Fruit fly (Drosophila melanogaster): ENCODE measurements around the gene CG31624.

Gene CG31624

dm6 chr2L:21237748-21238459, 37.7 kb upstream of the CG31624 start:
- TF ChIP-seq pad (GFP tag; optimal IDR thresholded peaks at IDR 0.05) (peak; percentile 30), kay (GFP tag; ENCODE audit: borderline replicate concordance) (peak; percentile 13), tj (GFP tag; optimal IDR thresholded peaks at IDR 0.05) (peak; percentile 66), bab1 (GFP tag; optimal IDR thresholded peaks at IDR 0.05) (no peak), ovo (GFP tag; optimal IDR thresholded peaks at IDR 0.05) (peak; percentile 87), cic (GFP tag; optimal IDR thresholded peaks at IDR 0.05) (no peak), CG33017 (tag; optimal IDR thresholded peaks at IDR 0.05) (no peak)

- TF ChIP-seq bab1 (GFP tag; optimal IDR thresholded peaks at IDR 0.05) (peak; percentile 9), cnc (optimal IDR thresholded peaks at IDR 0.05) (no peak), Crg-1 (GFP tag; optimal IDR thresholded peaks at IDR 0.05) (no peak), ovo (GFP tag; optimal IDR thresholded peaks at IDR 0.05) (no peak), cic (GFP tag; optimal IDR thresholded peaks at IDR 0.05) (peak; percentile 26), CG12768 (GFP tag; optimal IDR thresholded peaks at IDR 0.05) (peak; percentile 25), CG11617 (GFP tag; optimal IDR thresholded peaks at IDR 0.05) (peak; percentile 2), tj (GFP tag; optimal IDR thresholded peaks at IDR 0.05) (peak; percentile 47), CG7045 (GFP tag; optimal IDR thresholded peaks at IDR 0.05) (no peak), CG1620 (GFP tag; optimal IDR thresholded peaks at IDR 0.05) (peak; percentile 12), Mnt (GFP tag; optimal IDR thresholded peaks at IDR 0.05) (peak; percentile 44)
Measured at dm6 chr2L:21237048-21237747, 37.0 kb upstream of the CG31624 start, which contains the start of gene Hr39. Gene Hr39, plus strand, starts transcription at chr2L:21237250.

dm6 chr2L:21236633-21237032, 36.5 kb upstream of the CG31624 start, which contains the start of gene CG31626:
Gene CG31626, minus strand, starts transcription at chr2L:21236733.
- TF ChIP-seq cic (GFP tag; optimal IDR thresholded peaks at IDR 0.05) (no peak), Mnt (GFP tag; optimal IDR thresholded peaks at IDR 0.05) (no peak), CG1620 (GFP tag; optimal IDR thresholded peaks at IDR 0.05) (no peak), CG7045 (GFP tag; optimal IDR thresholded peaks at IDR 0.05) (no peak), ovo (GFP tag; optimal IDR thresholded peaks at IDR 0.05) (no peak), Clk (GFP tag; optimal IDR thresholded peaks at IDR 0.05) (no peak), tj (GFP tag; optimal IDR thresholded peaks at IDR 0.05) (no peak), Hr96 (GFP tag; optimal IDR thresholded peaks at IDR 0.05) (no peak), toe (GFP tag; optimal IDR thresholded peaks at IDR 0.05) (no peak), CG5204 (GFP tag; optimal IDR thresholded peaks at IDR 0.05) (no peak), kay (GFP tag; ENCODE audit: borderline replicate concordance) (no peak), CG7101 (tag; optimal IDR thresholded peaks at IDR 0.05) (no peak), CG12768 (GFP tag; optimal IDR thresholded peaks at IDR 0.05) (no peak), CG14711 (tag; optimal IDR thresholded peaks at IDR 0.05) (no peak), bab1 (GFP tag; optimal IDR thresholded peaks at IDR 0.05) (no peak), Crg-1 (GFP tag; optimal IDR thresholded peaks at IDR 0.05) (no peak), pad (GFP tag; optimal IDR thresholded peaks at IDR 0.05) (no peak), cnc (optimal IDR thresholded peaks at IDR 0.05) (no peak), CG33017 (tag; optimal IDR thresholded peaks at IDR 0.05) (no peak), CG11617 (GFP tag; optimal IDR thresholded peaks at IDR 0.05) (no peak)

- TF ChIP-seq bab1 (GFP tag; optimal IDR thresholded peaks at IDR 0.05): peak; percentile 64
- no peak for TF ChIP-seq toe (GFP tag; optimal IDR thresholded peaks at IDR 0.05)
Measured at dm6 chr2L:21235463-21235862, 35.3 kb upstream of the CG31624 start.

dm6 chr2L:21234388-21234984, 34.3 kb upstream of the CG31624 start:
- TF ChIP-seq kay (GFP tag; ENCODE audit: borderline replicate concordance): no peak
- TF ChIP-seq CG33017 (tag; optimal IDR thresholded peaks at IDR 0.05): no peak
- no peak for TF ChIP-seq CG7045 (GFP tag; optimal IDR thresholded peaks at IDR 0.05)
- TF ChIP-seq CG1620 (GFP tag; optimal IDR thresholded peaks at IDR 0.05): no peak
- TF ChIP-seq Clk (GFP tag; optimal IDR thresholded peaks at IDR 0.05): no peak
- TF ChIP-seq CG11617 (GFP tag; optimal IDR thresholded peaks at IDR 0.05): no peak
- TF ChIP-seq CG7101 (tag; optimal IDR thresholded peaks at IDR 0.05): no peak

dm6 chr2L:21233430-21233829, 33.3 kb upstream of the CG31624 start:
- no peak for TF ChIP-seq CG12768 (GFP tag; optimal IDR thresholded peaks at IDR 0.05)
- TF ChIP-seq CG1620 (GFP tag; optimal IDR thresholded peaks at IDR 0.05): no peak
- no peak for TF ChIP-seq Mnt (GFP tag; optimal IDR thresholded peaks at IDR 0.05)
- TF ChIP-seq tj (GFP tag; optimal IDR thresholded peaks at IDR 0.05): no peak
- TF ChIP-seq cic (GFP tag; optimal IDR thresholded peaks at IDR 0.05): no peak
- no peak for TF ChIP-seq CG14711 (tag; optimal IDR thresholded peaks at IDR 0.05)
- no peak for TF ChIP-seq CG11617 (GFP tag; optimal IDR thresholded peaks at IDR 0.05)
- no peak for TF ChIP-seq toe (GFP tag; optimal IDR thresholded peaks at IDR 0.05)
- TF ChIP-seq CG7045 (GFP tag; optimal IDR thresholded peaks at IDR 0.05): no peak
- no peak for TF ChIP-seq Crg-1 (GFP tag; optimal IDR thresholded peaks at IDR 0.05)
